Worm (Caenorhabditis elegans) whole organism, late embryonic: ENCODE results near the gene clec-150.

Source experiments
- F13H6.1 ChIP-seq: sonication (generic microtip); optimal IDR thresholded peaks from 2 replicates; lab custom pipeline; 2016; ENCODE audit warnings: missing genetic modification characterization, missing compliant biosample characterization
- K09A11.1 ChIP-seq: sonication (generic microtip); optimal IDR thresholded peaks from 2 replicates; lab custom pipeline; 2017; ENCODE audit warnings: antibody characterized with exemption, mild to moderate bottlenecking, missing genetic modification characterization, missing compliant biosample characterization; ENCODE audit not compliant: insufficient read depth
- T23F11.4 ChIP-seq: fragments of 200-800 bp; sonication (Bioruptor generic); optimal IDR thresholded peaks from 2 replicates; lab custom pipeline; 2018; ENCODE audit warnings: mild to moderate bottlenecking, missing genetic modification characterization, missing compliant biosample characterization
- ahr-1 ChIP-seq: sonication (generic microtip); optimal IDR thresholded peaks from 2 replicates; lab custom pipeline; 2016; ENCODE audit warnings: missing genetic modification characterization, missing compliant biosample characterization
- ama-1 ChIP-seq: fragments of 150-350 bp; optimal IDR thresholded peaks from 2 replicates; lab custom pipeline; 2014
- ceh-14 ChIP-seq: sonication (generic microtip); optimal IDR thresholded peaks from 2 replicates; lab custom pipeline; 2016; ENCODE audit warnings: missing genotype, missing genetic modification characterization, missing compliant biosample characterization
- ceh-19 ChIP-seq: fragments of 200-800 bp; sonication (Bioruptor generic); optimal IDR thresholded peaks from 2 replicates; lab custom pipeline; 2018; ENCODE audit warnings: mild to moderate bottlenecking, missing genetic modification characterization, missing compliant biosample characterization
- ceh-2 ChIP-seq: sonication (generic microtip); optimal IDR thresholded peaks from 2 replicates; lab custom pipeline; 2016; ENCODE audit warnings: missing genotype, missing genetic modification characterization, missing compliant biosample characterization
- ceh-22 ChIP-seq: sonication (generic microtip); optimal IDR thresholded peaks from 2 replicates; lab custom pipeline; 2017; ENCODE audit warnings: missing biosample characterization, missing genetic modification characterization
- ceh-34 ChIP-seq: sonication (generic microtip); optimal IDR thresholded peaks from 2 replicates; lab custom pipeline; 2016; ENCODE audit warnings: mild to moderate bottlenecking, missing genetic modification characterization, missing compliant biosample characterization
- ceh-48 ChIP-seq: sonication (generic microtip); optimal IDR thresholded peaks from 2 replicates; lab custom pipeline; 2016; ENCODE audit warnings: missing genetic modification characterization, inconsistent platforms, missing compliant biosample characterization
- ceh-6 ChIP-seq: fragments of 200-800 bp; sonication (Bioruptor generic); optimal IDR thresholded peaks from 2 replicates; lab custom pipeline; 2018; ENCODE audit warnings: mild to moderate bottlenecking, missing genetic modification characterization, missing compliant biosample characterization
- ceh-9 ChIP-seq: sonication (generic microtip); optimal IDR thresholded peaks from 2 replicates; lab custom pipeline; 2016; ENCODE audit warnings: mild to moderate bottlenecking, missing genetic modification characterization, inconsistent platforms, missing compliant biosample characterization
- che-1 ChIP-seq: sonication (generic microtip); optimal IDR thresholded peaks from 2 replicates; lab custom pipeline; 2016; ENCODE audit warnings: mild to moderate bottlenecking, missing genetic modification characterization, missing compliant biosample characterization
- dve-1 ChIP-seq: sonication (generic microtip); optimal IDR thresholded peaks from 2 replicates; lab custom pipeline; 2017; ENCODE audit warnings: antibody characterized with exemption, mild to moderate bottlenecking, missing genetic modification characterization, missing compliant biosample characterization
- elt-2 ChIP-seq: sonication (generic microtip); optimal IDR thresholded peaks from 2 replicates; lab custom pipeline; 2016; ENCODE audit warnings: missing genetic modification reagents, missing genetic modification characterization, missing compliant biosample characterization
- elt-4 ChIP-seq: sonication (generic microtip); optimal IDR thresholded peaks from 2 replicates; lab custom pipeline; 2016; ENCODE audit warnings: missing genetic modification characterization, missing compliant biosample characterization
- fkh-10 ChIP-seq: fragments of 150-350 bp; optimal IDR thresholded peaks from 2 replicates; lab custom pipeline; 2014; ENCODE audit warnings: missing biosample characterization, missing genetic modification reagents, missing genetic modification characterization
- fkh-6 ChIP-seq: sonication (generic microtip); optimal IDR thresholded peaks from 2 replicates; lab custom pipeline; 2016; ENCODE audit warnings: missing genetic modification characterization, missing compliant biosample characterization
- gmeb-2 ChIP-seq: sonication (generic microtip); optimal IDR thresholded peaks from 2 replicates; lab custom pipeline; 2016; ENCODE audit warnings: missing genetic modification characterization, inconsistent platforms, missing compliant biosample characterization
- hlh-13 ChIP-seq: fragments of 200-800 bp; sonication (Bioruptor generic); optimal IDR thresholded peaks from 2 replicates; lab custom pipeline; 2018; ENCODE audit warnings: mild to moderate bottlenecking, missing genetic modification characterization, missing compliant biosample characterization
- hlh-30 ChIP-seq: sonication (generic microtip); optimal IDR thresholded peaks from 2 replicates; lab custom pipeline; 2017; ENCODE audit warnings: antibody characterized with exemption, missing genetic modification characterization, missing compliant biosample characterization; ENCODE audit not compliant: insufficient read depth
- lin-11 ChIP-seq: fragments of 200-800 bp; sonication (Bioruptor generic); optimal IDR thresholded peaks from 2 replicates; lab custom pipeline; 2018; ENCODE audit warnings: mild to moderate bottlenecking, missing genetic modification characterization, missing compliant biosample characterization
- nfya-1 ChIP-seq: sonication (generic microtip); optimal IDR thresholded peaks from 2 replicates; lab custom pipeline; 2017; ENCODE audit warnings: missing genetic modification characterization, mild to moderate bottlenecking, missing compliant biosample characterization, antibody characterized with exemption, moderate library complexity
- nhr-232 ChIP-seq: sonication (generic microtip); optimal IDR thresholded peaks from 2 replicates; lab custom pipeline; 2016; ENCODE audit warnings: missing genetic modification characterization, missing compliant biosample characterization
- pax-1 ChIP-seq: fragments of 150-350 bp; optimal IDR thresholded peaks from 2 replicates; lab custom pipeline; 2014; ENCODE audit warnings: missing biosample characterization, missing genetic modification characterization
- pha-4 ChIP-seq: fragments of 150-350 bp; optimal IDR thresholded peaks from 2 replicates; lab custom pipeline; 2018; ENCODE audit warnings: missing biosample characterization, missing genetic modification reagents, missing genetic modification characterization
- sox-2 ChIP-seq: fragments of 200-800 bp; sonication (Bioruptor generic); IDR thresholded peaks from 2 replicates; pipeline ENCODE4 v1.3.6; 2022; ENCODE audit warnings: missing genetic modification reagents, missing genetic modification characterization, missing compliant biosample characterization
- sox-4 ChIP-seq: sonication (generic microtip); optimal IDR thresholded peaks from 2 replicates; lab custom pipeline; 2017; ENCODE audit warnings: mild to moderate bottlenecking, missing genetic modification characterization, inconsistent platforms, missing compliant biosample characterization
- tbx-2 ChIP-seq: sonication (generic microtip); optimal IDR thresholded peaks from 2 replicates; lab custom pipeline; 2016; ENCODE audit warnings: missing genetic modification characterization, missing compliant biosample characterization
- unc-3 ChIP-seq, 2 experiments: fragments of 200-800 bp in 1 of 2; sonication (Bioruptor generic) in 1 of 2; sonication (generic microtip) in 1 of 2; conservative IDR thresholded peaks in 1 of 2; optimal IDR thresholded peaks in 1 of 2; 2 replicates each; pipeline versions ENCODE4 v1.3.6 to Lab custom; 2016 to 2022; ENCODE audit warnings: missing compliant biosample characterization in 2 of 2, missing genetic modification characterization in 2 of 2, missing genetic modification reagents in 1 of 2
- unc-42 ChIP-seq: sonication (generic microtip); optimal IDR thresholded peaks from 2 replicates; lab custom pipeline; 2016; ENCODE audit warnings: missing genotype, missing genetic modification characterization, missing compliant biosample characterization
- unc-55 ChIP-seq: sonication (generic microtip); optimal IDR thresholded peaks from 2 replicates; lab custom pipeline; 2017; ENCODE audit warnings: missing biosample characterization, missing genetic modification reagents, missing genetic modification characterization
- unc-86 ChIP-seq: sonication (generic microtip); optimal IDR thresholded peaks from 2 replicates; lab custom pipeline; 2016; ENCODE audit warnings: missing genetic modification characterization, missing compliant biosample characterization
- zip-5 ChIP-seq: sonication (generic microtip); optimal IDR thresholded peaks from 2 replicates; lab custom pipeline; 2016; ENCODE audit warnings: missing genetic modification characterization, missing compliant biosample characterization
- ztf-16 ChIP-seq: sonication (generic microtip); optimal IDR thresholded peaks from 2 replicates; lab custom pipeline; 2017; ENCODE audit warnings: missing genetic modification characterization, missing compliant biosample characterization

The clec-150 gene

DNA sequence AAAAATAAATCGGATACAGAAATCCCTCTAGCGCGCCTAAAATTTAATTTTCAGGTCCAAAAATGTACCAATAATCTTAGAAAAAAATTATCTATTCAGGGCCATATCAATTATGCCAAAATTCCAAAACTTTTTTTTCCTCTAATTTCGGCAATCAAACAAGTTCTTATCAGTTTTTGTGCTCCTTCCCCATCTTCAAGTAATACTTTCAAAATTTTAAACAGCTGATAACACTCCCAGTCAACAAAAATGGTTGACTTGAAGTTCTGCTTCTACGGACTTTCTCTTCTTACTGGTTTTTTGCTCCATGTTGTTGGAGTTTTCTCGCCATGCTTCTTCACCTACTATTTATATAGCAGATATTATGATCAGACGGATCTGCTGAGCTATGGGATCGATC lies 18.2 kb downstream of the clec-150 start, which contains the start of gene clc-23:
Gene clc-23, plus strand, starts transcription at position 223 of the 400 bp plus-strand sequence.
- TF ChIP-seq hlh-30 (tag; lab: Kevin White, UChicago) (no peak), unc-42 (tag; lab: Kevin White, UChicago) (no peak), ahr-1 (no peak), sox-4 (no peak), nfya-1 (tag; lab: Kevin White, UChicago) (no peak), sox-2 (no peak), ceh-2 (no peak), elt-4 (no peak), che-1 (tag; lab: Kevin White, UChicago) (no peak), unc-55 (GFP tag; lab: Kevin White, UChicago) (no peak), lin-11 (tag; lab: Kevin White, UChicago) (no peak), ceh-48 (no peak), F13H6.1 (tag; lab: Kevin White, UChicago) (no peak), unc-3 (GFP tag; conservative IDR thresholded peaks at IDR 0.05; lab: Robert Waterston, UW) (no peak), unc-3 (tag; optimal IDR thresholded peaks at IDR 0.05; lab: Kevin White, UChicago) (no peak), elt-2 (no peak), dve-1 (tag; lab: Kevin White, UChicago) (no peak), fkh-6 (tag; lab: Kevin White, UChicago) (no peak), ceh-34 (tag; lab: Kevin White, UChicago) (no peak)

DNA sequence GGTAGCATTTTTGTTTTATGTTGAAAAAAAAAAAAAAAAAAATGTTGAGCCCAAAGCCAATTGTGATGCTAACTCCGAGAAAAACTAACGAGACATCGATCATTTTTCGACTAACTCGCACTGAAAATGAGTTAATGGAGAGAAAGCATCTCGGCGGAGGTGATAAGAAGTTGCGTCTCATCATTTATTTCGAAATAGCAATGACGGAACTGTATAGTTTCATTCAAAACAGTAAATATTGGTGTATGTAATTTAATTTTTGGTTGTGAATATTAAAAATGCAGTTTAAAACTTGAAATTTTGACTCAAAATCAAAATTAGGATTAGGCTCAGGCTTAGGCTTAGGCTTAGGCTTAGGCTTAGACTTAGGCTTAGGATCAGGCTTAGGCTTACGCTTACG lies 23.8 kb downstream of the clec-150 start, which contains the start of gene clc-25:
Gene clc-25, minus strand, starts transcription at position 101 of the 400 bp plus-strand sequence.
- TF ChIP-seq sox-2 (no peak), ceh-48 (no peak), fkh-10 (no peak), pax-1 (tag; lab: Kevin White, UChicago) (no peak), pha-4 (tag; lab: Kevin White, UChicago) (no peak), tbx-2 (tag; lab: Kevin White, UChicago) (no peak), ama-1 (lab: Kevin White, UChicago) (no peak), gmeb-2 (tag; lab: Kevin White, UChicago) (no peak), nhr-232 (tag; lab: Kevin White, UChicago) (no peak), K09A11.1 (tag; lab: Kevin White, UChicago) (no peak), fkh-6 (tag; lab: Kevin White, UChicago) (no peak), ceh-14 (tag; lab: Kevin White, UChicago) (no peak), T23F11.4 (no peak), zip-5 (no peak)

DNA sequence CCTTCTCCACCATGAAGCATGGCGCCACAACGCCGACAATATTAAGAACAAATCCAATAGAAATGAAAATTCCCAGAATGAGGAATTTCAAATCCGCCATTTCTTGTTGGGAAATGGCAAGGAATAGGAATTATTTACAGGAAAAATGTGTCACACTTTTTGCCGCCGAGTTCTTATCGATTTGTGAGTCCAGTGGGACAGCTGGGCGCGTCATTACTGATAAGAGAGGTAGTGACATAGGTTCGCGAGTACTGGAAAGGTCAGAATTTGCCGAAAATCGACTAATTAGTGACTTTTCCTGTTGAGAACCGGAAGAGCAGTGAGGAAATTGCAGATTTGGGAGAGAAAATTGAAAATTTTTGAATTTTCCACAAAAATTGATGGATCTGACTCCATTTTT lies 25.7 kb downstream of the clec-150 start:
- TF ChIP-seq ceh-19 (GFP tag; lab: Kevin White, UChicago) (no peak), ceh-9 (tag; lab: Kevin White, UChicago) (no peak), elt-2 (peak; percentile 37)
- TF ChIP-seq, all 69 proteins: peak for 1

DNA sequence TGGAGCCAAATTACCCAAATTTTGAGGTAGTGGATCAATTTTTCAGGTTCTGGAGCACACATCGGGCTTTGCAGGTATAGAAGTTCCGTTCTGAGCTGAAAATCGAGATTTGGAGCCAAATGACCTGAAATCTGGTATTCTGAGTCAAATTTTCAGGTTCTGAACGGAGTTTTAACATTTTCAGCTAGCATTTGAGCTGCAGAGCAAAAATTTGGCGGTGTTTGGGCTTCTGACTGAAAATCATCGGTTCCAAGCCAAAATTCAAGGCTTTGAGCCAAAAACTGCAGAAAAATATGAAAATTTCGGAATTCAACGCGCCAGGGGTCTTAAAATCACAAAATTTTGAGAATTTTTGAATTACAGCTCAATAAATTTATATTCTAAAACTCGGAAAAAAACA lies 28.5 kb downstream of the clec-150 start, which contains the start of the genes clc-26 and E_BE45912.2:
Gene clc-26, minus strand, starts transcription at position 101 of the 400 bp plus-strand sequence.
Gene E_BE45912.2, minus strand, starts transcription at position 139 of the 400 bp plus-strand sequence.
- TF ChIP-seq ceh-22 (tag; lab: Kevin White, UChicago) (no peak), zip-5 (no peak), che-1 (tag; lab: Kevin White, UChicago) (no peak), sox-2 (no peak), F13H6.1 (tag; lab: Kevin White, UChicago) (no peak), unc-86 (no peak)

DNA sequence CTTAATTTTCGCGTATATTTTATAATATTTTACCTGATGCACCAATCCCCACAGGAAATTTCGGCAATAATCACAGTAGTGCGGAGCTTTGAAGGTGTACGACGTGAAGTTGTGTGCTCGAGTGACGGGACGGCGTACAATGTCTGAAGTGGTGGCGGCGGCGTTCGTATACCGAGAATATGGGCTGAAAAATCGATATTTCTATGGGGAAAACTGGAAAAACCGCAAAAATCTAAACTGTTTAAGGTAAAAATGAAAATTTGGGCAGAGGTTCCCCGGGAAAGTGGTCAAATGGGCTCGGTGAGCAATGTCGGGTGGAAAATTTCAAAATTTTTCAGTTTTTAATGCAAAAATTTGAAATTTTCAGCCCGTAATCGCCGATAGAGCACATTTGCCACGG lies 32.3 kb downstream of the clec-150 start:
- TF ChIP-seq K09A11.1 (tag; lab: Kevin White, UChicago) (no peak), hlh-13 (GFP tag; lab: Kevin White, UChicago) (no peak), ceh-6 (no peak), fkh-6 (tag; lab: Kevin White, UChicago) (no peak), ztf-16 (tag; lab: Kevin White, UChicago) (no peak), F13H6.1 (tag; lab: Kevin White, UChicago) (no peak)
